Fruit fly (Drosophila melanogaster): ENCODE results near the gene CG42342.

DNA sequence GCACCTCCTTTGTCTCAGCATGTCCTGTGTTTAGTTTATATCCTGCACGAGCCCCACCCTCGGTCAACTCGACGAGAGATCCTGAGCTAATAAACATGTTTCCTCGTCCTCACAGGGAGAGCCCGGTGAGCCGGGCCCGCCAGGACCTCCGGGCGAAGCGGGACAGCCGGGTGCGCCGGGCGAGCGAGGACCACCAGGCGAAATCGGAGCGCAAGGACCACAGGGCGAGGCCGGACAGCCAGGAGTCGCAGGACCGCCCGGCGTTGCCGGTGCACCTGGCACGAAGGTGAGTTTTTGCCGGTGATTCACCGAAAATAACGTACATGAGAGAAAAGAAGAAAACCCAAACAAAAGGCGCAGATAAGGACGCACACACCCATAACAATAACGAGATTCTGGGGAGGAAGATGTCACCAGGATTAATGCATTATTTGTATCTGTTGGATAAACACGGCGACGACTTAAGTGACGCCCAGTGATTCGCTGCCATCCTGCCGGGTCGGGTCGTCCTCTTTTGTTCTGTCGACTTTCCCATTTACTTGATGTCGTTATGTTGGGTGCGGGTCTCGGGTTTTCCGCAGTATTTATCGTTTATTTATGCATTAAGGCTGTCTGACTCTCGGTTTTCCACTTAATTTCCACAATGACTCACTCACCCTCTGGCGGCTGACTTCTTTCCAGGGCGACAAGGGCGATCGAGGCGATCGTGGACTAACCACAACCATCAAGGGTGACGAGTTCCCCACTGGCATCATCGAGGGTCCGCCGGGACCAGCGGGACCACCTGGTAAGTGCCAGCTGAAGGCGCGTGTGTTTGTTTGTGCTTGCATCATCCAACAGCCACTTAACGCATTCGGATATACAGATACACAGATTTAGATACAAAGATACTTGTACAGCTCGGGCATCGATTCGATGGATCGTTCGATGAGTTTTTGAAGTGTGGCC is 49.4 kb downstream of the CG42342 start:
- no peak for TF ChIP-seq Hr96 (GFP tag; optimal IDR thresholded peaks at IDR 0.05)
- no peak for TF ChIP-seq CG7045 (GFP tag; optimal IDR thresholded peaks at IDR 0.05)
- no peak for TF ChIP-seq CG7101 (tag; optimal IDR thresholded peaks at IDR 0.05)
- TF ChIP-seq tj (GFP tag; optimal IDR thresholded peaks at IDR 0.05), result no peak
- no peak for TF ChIP-seq CG33017 (tag; optimal IDR thresholded peaks at IDR 0.05)
- no peak for TF ChIP-seq cic (GFP tag; optimal IDR thresholded peaks at IDR 0.05)
- no peak for TF ChIP-seq kay (GFP tag; ENCODE audit: borderline replicate concordance)
- no peak for TF ChIP-seq CG11617 (GFP tag; optimal IDR thresholded peaks at IDR 0.05)
- no peak for TF ChIP-seq CG14711 (tag; optimal IDR thresholded peaks at IDR 0.05)
- no peak for TF ChIP-seq CG12768 (GFP tag; optimal IDR thresholded peaks at IDR 0.05)
